Worm (Caenorhabditis elegans) whole organism, midembryonic: ENCODE data around the gene gcy-33.

Source experiments
- T22C8.4 ChIP-seq: fragments of 200-800 bp; sonication (Bioruptor generic); IDR thresholded peaks from 2 replicates; pipeline ENCODE4 v1.3.6; 2022; ENCODE audit warnings: missing genetic modification characterization, missing compliant biosample characterization
- flt-1 ChIP-seq: fragments of 200-800 bp; sonication (Bioruptor generic); IDR thresholded peaks from 2 replicates; pipeline ENCODE4 v1.3.6; 2022; ENCODE audit warnings: missing genetic modification characterization, missing compliant biosample characterization
- med-1 ChIP-seq: sonication (generic microtip); optimal IDR thresholded peaks from 2 replicates; lab custom pipeline; 2017; ENCODE audit warnings: missing genetic modification characterization, mild to moderate bottlenecking, missing compliant biosample characterization, antibody characterized with exemption, missing genetic modification reagents; ENCODE audit not compliant: insufficient read depth
- tab-1 ChIP-seq: fragments of 200-800 bp; sonication (Bioruptor generic); IDR thresholded peaks from 2 replicates; pipeline ENCODE4 v1.3.6; 2022; ENCODE audit warnings: missing genetic modification characterization, missing compliant biosample characterization
- ztf-23 ChIP-seq: fragments of 200-800 bp; sonication (Bioruptor generic); IDR thresholded peaks from 2 replicates; pipeline ENCODE4 v1.3.6; 2022; ENCODE audit warnings: missing genetic modification reagents, missing genetic modification characterization, missing compliant biosample characterization

DNA sequence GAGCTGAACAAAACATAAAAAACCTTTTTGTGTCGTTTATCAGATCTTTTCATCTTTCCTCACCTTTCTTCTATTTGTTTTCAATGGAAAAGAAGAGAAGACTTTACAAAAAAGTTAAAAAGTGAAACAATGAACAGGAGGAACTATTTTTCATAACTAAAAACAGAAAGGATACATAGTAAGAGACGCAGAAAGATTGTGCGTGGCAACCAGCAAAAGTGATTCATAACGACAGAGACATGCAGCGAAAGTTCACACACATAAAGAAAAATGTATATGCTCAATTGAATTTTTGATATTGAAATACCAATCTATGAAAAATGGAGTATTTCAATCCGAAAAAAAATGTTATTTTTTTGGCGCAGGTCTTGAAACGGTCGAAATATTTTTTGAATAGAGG, 11.7 kb downstream of the gcy-33 start:
- TF ChIP-seq flt-1 (GFP tag; lab: Robert Waterston, UW) (no peak), med-1 (GFP tag; lab: Kevin White, UChicago) (no peak), tab-1 (GFP tag; lab: Robert Waterston, UW) (no peak), T22C8.4 (GFP tag; lab: Robert Waterston, UW) (no peak), ztf-23 (no peak)
